Worm (Caenorhabditis elegans): Measurements from ENCODE around the gene C08F8.2.

- TF ChIP-seq fkh-10 (GFP tag; optimal IDR thresholded peaks at IDR 0.05) = no peak
- no peak for TF ChIP-seq nhr-11 (tag; optimal IDR thresholded peaks at IDR 0.05)
- no peak for TF ChIP-seq dve-1 (tag; optimal IDR thresholded peaks at IDR 0.05)
- TF ChIP-seq madf-2 (tag; optimal IDR thresholded peaks at IDR 0.05) = no peak
- TF ChIP-seq lim-6 (tag; optimal IDR thresholded peaks at IDR 0.05) = no peak
- TF ChIP-seq ets-4 (tag; optimal IDR thresholded peaks at IDR 0.05) = no peak
- no peak for TF ChIP-seq K02D7.2 (tag; optimal IDR thresholded peaks at IDR 0.05)
- no peak for TF ChIP-seq sox-2 (GFP tag; IDR thresholded peaks at IDR 0.05)
- no peak for TF ChIP-seq pha-4 (tag; optimal IDR thresholded peaks at IDR 0.05)
- no peak for TF ChIP-seq ama-1 (optimal IDR thresholded peaks at IDR 0.05)
- TF ChIP-seq pqm-1 (tag; optimal IDR thresholded peaks at IDR 0.05) = no peak
Observed at ce11 chrIV:11111898-11112297, 38.9 kb upstream of the C08F8.2 start.

Measured in whole organism, late embryonic.